Worm (Caenorhabditis elegans) whole organism, L4 larva: ENCODE results near the gene H12I13.1.
A peak's percentile ranks its signal among the peaks of the same experiment; 100 is the strongest.

Experiments
- F49E8.2 ChIP-seq: sonication (generic microtip); optimal IDR thresholded peaks from 2 replicates; lab custom pipeline; 2016; ENCODE audit warnings: missing compliant biosample characterization, mild to moderate bottlenecking, missing genetic modification characterization, borderline replicate concordance
- T20F7.1 ChIP-seq: fragments of 200-800 bp; sonication (Bioruptor generic); optimal IDR thresholded peaks from 2 replicates; lab custom pipeline; 2018; ENCODE audit warnings: mild to moderate bottlenecking, missing genetic modification characterization, missing compliant biosample characterization
- aha-1 ChIP-seq: fragments of 150-350 bp; peaks from one replicate; lab custom pipeline; 2014; ENCODE audit warnings: missing biosample characterization, missing genetic modification characterization
- attf-4 ChIP-seq: sonication (generic microtip); optimal IDR thresholded peaks from 3 replicates; lab custom pipeline; 2017; ENCODE audit warnings: missing biosample characterization, missing genetic modification characterization
- ces-1 ChIP-seq: fragments of 150-350 bp; sonication (generic microtip); optimal IDR thresholded peaks from 4 replicates; lab custom pipeline; 2014; ENCODE audit warnings: missing biosample characterization, missing genetic modification reagents, missing genetic modification characterization
- ctbp-1 ChIP-seq: fragments of 200-800 bp; sonication (Bioruptor generic); IDR thresholded peaks from 2 replicates; pipeline ENCODE4 v1.3.6; 2022; ENCODE audit warnings: missing genetic modification reagents, missing genetic modification characterization, missing compliant biosample characterization
- daf-16 ChIP-seq, 3 experiments: sonication (generic microtip); optimal IDR thresholded peaks; 2 replicates each; lab custom pipeline; 2016 to 2017; ENCODE audit warnings: missing genetic modification characterization in 3 of 3, missing genetic modification reagents in 3 of 3, mild to moderate bottlenecking in 2 of 3, missing compliant biosample characterization in 2 of 3, missing biosample characterization in 1 of 3, moderate library complexity in 1 of 3
- daf-19 ChIP-seq: fragments of 200-800 bp; sonication (Bioruptor generic); conservative IDR thresholded peaks from 2 replicates; pipeline ENCODE4 v1.3.6; 2022; ENCODE audit warnings: missing genetic modification characterization, missing compliant biosample characterization
- daf-8 ChIP-seq: fragments of 200-800 bp; sonication (Bioruptor generic); IDR thresholded peaks from 2 replicates; pipeline ENCODE4 v1.3.6; 2022; ENCODE audit warnings: missing genetic modification characterization, missing compliant biosample characterization
- dpl-1 ChIP-seq: fragments of 150-350 bp; optimal IDR thresholded peaks from 2 replicates; lab custom pipeline; 2014; ENCODE audit warnings: missing biosample characterization, missing genetic modification reagents, missing genetic modification characterization
- egl-43 ChIP-seq: fragments of 200-800 bp; sonication (Bioruptor generic); IDR thresholded peaks from 2 replicates; pipeline ENCODE4 v1.3.6; 2022; ENCODE audit warnings: missing genetic modification reagents, missing genetic modification characterization, missing compliant biosample characterization
- fkh-10 ChIP-seq: fragments of 150-350 bp; optimal IDR thresholded peaks from 2 replicates; lab custom pipeline; 2014; ENCODE audit warnings: missing biosample characterization, missing genetic modification reagents, missing genetic modification characterization
- fos-1 ChIP-seq: fragments of 150-350 bp; optimal IDR thresholded peaks from 2 replicates; lab custom pipeline; 2014; ENCODE audit warnings: missing biosample characterization, missing genetic modification characterization
- hlh-11 ChIP-seq: fragments of 200-800 bp; sonication (Bioruptor generic); optimal IDR thresholded peaks from 2 replicates; lab custom pipeline; 2018; ENCODE audit warnings: mild to moderate bottlenecking, missing genetic modification characterization, missing compliant biosample characterization
- hlh-30 ChIP-seq: sonication (generic microtip); optimal IDR thresholded peaks from 2 replicates; lab custom pipeline; 2017; ENCODE audit warnings: antibody characterized with exemption, mild to moderate bottlenecking, missing genetic modification characterization, missing compliant biosample characterization; ENCODE audit not compliant: insufficient read depth
- hmg-1.1 ChIP-seq: fragments of 200-800 bp; sonication (Bioruptor generic); IDR thresholded peaks from 2 replicates; pipeline ENCODE4 v1.3.6; 2022; ENCODE audit warnings: missing genetic modification reagents, missing genetic modification characterization, missing compliant biosample characterization
- lin-39 ChIP-seq: fragments of 150-350 bp; optimal IDR thresholded peaks from 2 replicates; lab custom pipeline; 2014; ENCODE audit warnings: missing biosample characterization, missing genetic modification reagents, missing genetic modification characterization
- lir-3 ChIP-seq: sonication (generic microtip); optimal IDR thresholded peaks from 2 replicates; lab custom pipeline; 2016; ENCODE audit warnings: mild to moderate bottlenecking, missing genetic modification characterization, missing compliant biosample characterization
- lsy-2 ChIP-seq, 2 experiments: fragments of 150-350 bp in 1 of 2; sonication (generic microtip) in 1 of 2; optimal IDR thresholded peaks; 2 replicates each; lab custom pipeline; 2014 to 2017; ENCODE audit warnings: missing biosample characterization in 2 of 2, missing genetic modification characterization in 2 of 2
- madf-5 ChIP-seq, 2 experiments: fragments of 200-800 bp; sonication (Bioruptor generic); IDR thresholded peaks; 2 replicates each; pipeline ENCODE4 v1.3.6; 2022; ENCODE audit warnings: missing compliant biosample characterization in 2 of 2, missing genetic modification characterization in 2 of 2
- mdl-1 ChIP-seq, 2 experiments: fragments of 150-350 bp in 1 of 2; sonication (generic microtip) in 1 of 2; optimal IDR thresholded peaks; 2 replicates each; lab custom pipeline; 2014 to 2017; ENCODE audit warnings: missing biosample characterization in 2 of 2, missing genetic modification characterization in 2 of 2
- mep-1 ChIP-seq: fragments of 150-350 bp; sonication (generic microtip); optimal IDR thresholded peaks from 3 replicates; lab custom pipeline; 2014; ENCODE audit warnings: missing biosample characterization, missing genetic modification characterization
- mes-2 ChIP-seq: sonication (generic microtip); optimal IDR thresholded peaks from 2 replicates; lab custom pipeline; 2016; ENCODE audit warnings: missing genotype, mild to moderate bottlenecking, missing genetic modification characterization, missing compliant biosample characterization; ENCODE audit not compliant: poor library complexity, severe bottlenecking
- mxl-2 ChIP-seq: fragments of 200-800 bp; sonication (Bioruptor generic); conservative IDR thresholded peaks from 2 replicates; pipeline ENCODE4 v1.3.6; 2022; ENCODE audit warnings: missing genetic modification reagents, missing genetic modification characterization, missing compliant biosample characterization
- nhr-10 ChIP-seq: fragments of 150-350 bp; optimal IDR thresholded peaks from 2 replicates; lab custom pipeline; 2014; ENCODE audit warnings: missing biosample characterization, missing genetic modification characterization
- nhr-11 ChIP-seq: fragments of 150-350 bp; optimal IDR thresholded peaks from 2 replicates; lab custom pipeline; 2014; ENCODE audit warnings: missing biosample characterization, missing genetic modification characterization
- nhr-111 ChIP-seq: fragments of 200-800 bp; sonication (Bioruptor generic); optimal IDR thresholded peaks from 2 replicates; lab custom pipeline; 2018; ENCODE audit warnings: mild to moderate bottlenecking, missing genetic modification characterization, missing compliant biosample characterization
- nhr-42 ChIP-seq: fragments of 200-800 bp; sonication (Bioruptor generic); IDR thresholded peaks from 2 replicates; pipeline ENCODE4 v1.3.6; 2022; ENCODE audit warnings: missing genetic modification characterization, missing compliant biosample characterization
- nhr-48 ChIP-seq: sonication (generic microtip); optimal IDR thresholded peaks from 2 replicates; lab custom pipeline; 2016; ENCODE audit warnings: mild to moderate bottlenecking, missing genetic modification characterization, missing compliant biosample characterization
- nhr-6 ChIP-seq: fragments of 150-350 bp; optimal IDR thresholded peaks from 2 replicates; lab custom pipeline; 2014; ENCODE audit warnings: missing biosample characterization, missing genetic modification characterization
- pqm-1 ChIP-seq: sonication (generic microtip); optimal IDR thresholded peaks from 2 replicates; lab custom pipeline; 2017; ENCODE audit warnings: missing biosample characterization, missing genetic modification characterization
- spr-1 ChIP-seq: sonication (generic microtip); optimal IDR thresholded peaks from 2 replicates; lab custom pipeline; 2016; ENCODE audit warnings: mild to moderate bottlenecking, missing genetic modification characterization, missing compliant biosample characterization
- unc-39 ChIP-seq: sonication (generic microtip); optimal IDR thresholded peaks from 2 replicates; lab custom pipeline; 2017; ENCODE audit warnings: missing biosample characterization, missing genetic modification characterization
- unc-62 ChIP-seq, 3 experiments: fragments of 150-350 bp in 1 of 3; sonication (generic microtip); optimal IDR thresholded peaks in 2 of 3; peaks in 1 of 3; 1 replicate in 1 of 3; 2 replicates in 2 of 3; lab custom pipeline; 2014 to 2017; ENCODE audit warnings: missing biosample characterization in 3 of 3, missing genetic modification characterization in 3 of 3, missing genetic modification reagents in 3 of 3, missing genotype in 1 of 3

Gene H12I13.1

DNA sequence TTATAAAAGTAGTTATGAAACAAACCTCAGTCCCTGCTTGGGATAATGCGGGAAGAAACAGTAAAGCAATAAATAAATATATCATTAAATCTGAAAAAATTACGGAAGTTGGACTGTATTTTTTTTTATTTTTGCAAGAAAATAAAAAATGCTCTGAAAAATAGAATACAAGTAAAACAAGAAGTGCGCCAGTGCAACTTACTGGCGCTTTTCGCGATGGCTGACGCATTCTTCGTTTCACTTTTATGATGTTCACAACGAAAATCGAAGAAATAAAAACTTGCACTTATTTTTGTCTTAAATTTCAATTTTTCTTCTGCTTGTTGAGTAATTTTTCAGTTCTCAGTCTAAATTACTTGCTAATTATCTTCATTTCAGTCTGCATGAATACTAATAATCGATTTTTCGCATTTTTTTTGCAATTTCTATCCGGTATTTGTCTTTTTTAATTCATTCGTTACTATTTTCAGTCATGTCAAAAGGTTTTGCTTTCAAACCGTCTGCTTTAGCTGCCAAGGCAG is 19.3 kb downstream of the H12I13.1 start, which contains the start of the genes R12C12.6 and ran-5 (continued):
- TF ChIP-seq dpl-1: peak; percentile 83
- TF ChIP-seq daf-16 (GFP tag; optimal IDR thresholded peaks at IDR 0.05; lab: Kevin White, UChicago): peak in 1 of 2 experiments; percentile 46
- peak; percentile 68 for TF ChIP-seq daf-16 (tag; optimal IDR thresholded peaks at IDR 0.05; lab: Kevin White, UChicago)
- peak; percentile 63 for TF ChIP-seq ctbp-1 (GFP tag; lab: Robert Waterston, UW)
- no peak for TF ChIP-seq unc-39 (tag; lab: Kevin White, UChicago)
- peak in 1 of 2 experiments; percentile 9 for TF ChIP-seq mdl-1 (tag; optimal IDR thresholded peaks at IDR 0.05; lab: Kevin White, UChicago)
- TF ChIP-seq ces-1 (GFP tag; lab: Kevin White, UChicago): no peak
- peak; percentile 27 for TF ChIP-seq lir-3 (tag; lab: Kevin White, UChicago)
- no peak for TF ChIP-seq fos-1 (tag; lab: Kevin White, UChicago)
- no peak for TF ChIP-seq lin-39 (tag; lab: Kevin White, UChicago)
- peak; percentile 71; the same call in 1 of the 2 replicates for TF ChIP-seq nhr-42 (GFP tag; lab: Robert Waterston, UW)
- TF ChIP-seq hlh-11 (tag; lab: Kevin White, UChicago): peak; percentile 68
- no peak for TF ChIP-seq mxl-2 (GFP tag; lab: Robert Waterston, UW)
- peak; percentile 52 for TF ChIP-seq nhr-6 (tag; lab: Kevin White, UChicago)
- no peak for TF ChIP-seq nhr-10

DNA sequence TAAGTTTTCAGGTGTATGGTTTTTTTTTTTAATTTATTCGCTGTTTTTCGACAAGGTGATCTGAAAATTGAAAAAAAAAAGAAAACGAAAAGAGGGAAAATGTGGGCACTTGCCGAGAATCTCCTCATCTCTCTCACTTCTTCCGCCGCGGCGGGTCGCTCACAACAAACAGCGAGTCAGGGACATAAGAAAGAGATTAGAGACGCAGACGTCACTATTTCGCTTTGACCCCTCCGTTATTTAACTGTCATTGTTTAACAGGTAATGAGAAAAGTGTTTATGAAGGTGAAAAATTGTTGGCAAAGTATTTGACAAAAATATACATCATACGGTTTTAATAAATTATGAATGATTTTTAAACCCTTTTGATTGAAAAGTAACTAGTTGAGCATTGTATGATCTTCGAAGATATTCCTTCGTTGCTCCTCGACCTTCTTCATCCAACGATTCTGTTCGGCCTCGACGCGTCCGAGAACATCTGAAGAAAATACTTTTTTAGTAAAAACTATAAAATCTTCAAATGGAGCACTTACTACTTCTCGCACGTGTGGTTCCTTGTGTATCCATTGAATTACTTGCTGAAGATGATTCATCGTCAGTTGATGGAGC is 20.8 kb downstream of the H12I13.1 start:
- TF ChIP-seq lsy-2 (tag; optimal IDR thresholded peaks at IDR 0.05; lab: Kevin White, UChicago) (peak in 1 of 2 experiments; percentile 31), mes-2 (peak; percentile 56), hlh-30 (peak; percentile 13), nhr-111 (GFP tag; lab: Kevin White, UChicago) (no peak), unc-62 (GFP tag; optimal IDR thresholded peaks at IDR 0.05 in 1 of 2; lab: Kevin White, UChicago) (peak in 1 of 2 experiments; percentile 62), unc-62 (tag; optimal IDR thresholded peaks at IDR 0.05; lab: Kevin White, UChicago) (no peak), daf-19 (GFP tag; lab: Robert Waterston, UW) (no peak), aha-1 (tag; lab: Kevin White, UChicago) (peak; percentile 54), hmg-1.1 (peak; percentile 46; the same call in 1 of the 2 replicates), madf-5 (GFP tag; IDR thresholded peaks at IDR 0.05; lab: Robert Waterston, UW) (no peak)

DNA sequence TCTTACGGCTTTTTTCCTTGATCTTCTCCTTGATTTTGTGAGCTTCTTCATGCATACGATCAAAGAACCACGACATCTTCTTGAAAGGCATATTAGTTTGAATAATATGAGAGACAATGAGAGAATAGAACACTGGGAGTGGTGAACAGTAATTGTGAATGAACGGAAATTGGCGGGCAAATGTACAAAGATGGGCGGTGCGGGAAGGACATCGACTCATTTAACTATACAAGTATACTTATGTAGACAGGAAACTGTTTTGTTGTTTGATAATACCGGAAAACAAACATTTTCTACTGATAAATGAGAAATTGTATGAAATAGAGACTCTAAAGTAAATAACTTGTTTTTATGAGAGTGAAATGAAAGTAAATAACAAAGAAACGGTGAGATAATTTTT is 21.9 kb downstream of the H12I13.1 start, which contains the start of gene R12C12.5:
TSS of gene R12C12.5 (minus strand) at position 101 of the 400 bp plus-strand sequence.
- TF ChIP-seq spr-1 (tag; lab: Kevin White, UChicago) (no peak), fkh-10 (GFP tag; lab: Kevin White, UChicago) (no peak), F49E8.2 (tag; lab: Kevin White, UChicago) (no peak), daf-8 (no peak), mxl-2 (GFP tag; lab: Robert Waterston, UW) (no peak), nhr-48 (tag; lab: Kevin White, UChicago) (no peak), mep-1 (no peak), attf-4 (tag; lab: Kevin White, UChicago) (no peak), madf-5 (GFP tag; IDR thresholded peaks at IDR 0.05; lab: Robert Waterston, UW) (no peak), pqm-1 (tag; lab: Kevin White, UChicago) (no peak), nhr-11 (tag; lab: Kevin White, UChicago) (no peak), egl-43 (GFP tag; lab: Robert Waterston, UW) (no peak)

DNA sequence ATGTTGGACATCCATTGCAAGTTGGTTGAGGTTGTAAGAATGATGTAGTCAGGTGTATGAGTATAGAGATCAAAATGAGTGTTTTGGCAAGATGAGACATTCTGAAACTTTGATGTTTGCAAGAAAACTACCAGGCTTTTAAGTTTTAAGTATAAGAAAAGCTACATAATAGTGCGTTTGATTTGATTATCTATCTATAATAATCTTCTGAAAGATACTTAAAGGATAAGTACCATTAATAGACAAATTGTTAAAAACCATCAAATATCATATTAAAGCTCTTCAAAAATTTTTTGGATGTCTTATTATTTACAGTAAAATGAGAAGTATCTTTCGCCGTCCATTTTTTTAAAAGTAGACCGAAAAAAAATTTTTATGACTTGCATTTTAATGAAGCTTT is 23.8 kb downstream of the H12I13.1 start, which contains the start of gene R12C12.10:
TSS of gene R12C12.10 (minus strand) at position 101 of the 400 bp plus-strand sequence.
- TF ChIP-seq F49E8.2 (tag; lab: Kevin White, UChicago) (no peak), T20F7.1 (no peak)
